Worm (Caenorhabditis elegans) whole organism, late embryonic: ENCODE measurements around the gene abu-4.

Experiments used
- F13H6.1 ChIP-seq: sonication (generic microtip); optimal IDR thresholded peaks from 2 replicates; lab custom pipeline; 2016; ENCODE audit warnings: missing genetic modification characterization, missing compliant biosample characterization
- K09A11.1 ChIP-seq: sonication (generic microtip); optimal IDR thresholded peaks from 2 replicates; lab custom pipeline; 2017; ENCODE audit warnings: antibody characterized with exemption, mild to moderate bottlenecking, missing genetic modification characterization, missing compliant biosample characterization; ENCODE audit not compliant: insufficient read depth
- T23F11.4 ChIP-seq: fragments of 200-800 bp; sonication (Bioruptor generic); optimal IDR thresholded peaks from 2 replicates; lab custom pipeline; 2018; ENCODE audit warnings: mild to moderate bottlenecking, missing genetic modification characterization, missing compliant biosample characterization
- Y22D7AL.16 ChIP-seq: sonication (generic microtip); optimal IDR thresholded peaks from 2 replicates; lab custom pipeline; 2016; ENCODE audit warnings: missing genetic modification characterization, missing compliant biosample characterization
- ama-1 ChIP-seq: fragments of 150-350 bp; optimal IDR thresholded peaks from 2 replicates; lab custom pipeline; 2014
- ceh-18 ChIP-seq: sonication (generic microtip); optimal IDR thresholded peaks from 2 replicates; lab custom pipeline; 2016; ENCODE audit warnings: missing genetic modification characterization, missing compliant biosample characterization
- ceh-19 ChIP-seq: fragments of 200-800 bp; sonication (Bioruptor generic); optimal IDR thresholded peaks from 2 replicates; lab custom pipeline; 2018; ENCODE audit warnings: mild to moderate bottlenecking, missing genetic modification characterization, missing compliant biosample characterization
- ceh-22 ChIP-seq: sonication (generic microtip); optimal IDR thresholded peaks from 2 replicates; lab custom pipeline; 2017; ENCODE audit warnings: missing biosample characterization, missing genetic modification characterization
- ceh-24 ChIP-seq: sonication (generic microtip); optimal IDR thresholded peaks from 2 replicates; lab custom pipeline; 2016; ENCODE audit warnings: mild to moderate bottlenecking, missing genetic modification characterization, missing compliant biosample characterization
- ceh-30 ChIP-seq: fragments of 150-350 bp; optimal IDR thresholded peaks from 2 replicates; lab custom pipeline; 2014; ENCODE audit warnings: missing biosample characterization, missing genetic modification characterization
- ceh-31 ChIP-seq: sonication (generic microtip); optimal IDR thresholded peaks from 2 replicates; lab custom pipeline; 2016; ENCODE audit warnings: missing genetic modification characterization, missing compliant biosample characterization
- ceh-48 ChIP-seq: sonication (generic microtip); optimal IDR thresholded peaks from 2 replicates; lab custom pipeline; 2016; ENCODE audit warnings: missing genetic modification characterization, inconsistent platforms, missing compliant biosample characterization
- dve-1 ChIP-seq: sonication (generic microtip); optimal IDR thresholded peaks from 2 replicates; lab custom pipeline; 2017; ENCODE audit warnings: antibody characterized with exemption, mild to moderate bottlenecking, missing genetic modification characterization, missing compliant biosample characterization
- elt-2 ChIP-seq: sonication (generic microtip); optimal IDR thresholded peaks from 2 replicates; lab custom pipeline; 2016; ENCODE audit warnings: missing genetic modification reagents, missing genetic modification characterization, missing compliant biosample characterization
- elt-4 ChIP-seq: sonication (generic microtip); optimal IDR thresholded peaks from 2 replicates; lab custom pipeline; 2016; ENCODE audit warnings: missing genetic modification characterization, missing compliant biosample characterization
- eyg-1 ChIP-seq: sonication (generic microtip); optimal IDR thresholded peaks from 2 replicates; lab custom pipeline; 2016; ENCODE audit warnings: missing genotype, missing genetic modification characterization, missing compliant biosample characterization
- fax-1 ChIP-seq: sonication (generic microtip); optimal IDR thresholded peaks from 2 replicates; lab custom pipeline; 2016; ENCODE audit warnings: missing genotype, missing genetic modification characterization, missing compliant biosample characterization
- hlh-15 ChIP-seq: sonication (generic microtip); optimal IDR thresholded peaks from 2 replicates; lab custom pipeline; 2016; ENCODE audit warnings: missing genetic modification characterization, missing compliant biosample characterization
- hlh-30 ChIP-seq: sonication (generic microtip); optimal IDR thresholded peaks from 2 replicates; lab custom pipeline; 2017; ENCODE audit warnings: antibody characterized with exemption, missing genetic modification characterization, missing compliant biosample characterization; ENCODE audit not compliant: insufficient read depth
- hlh-6 ChIP-seq: sonication (generic microtip); optimal IDR thresholded peaks from 2 replicates; lab custom pipeline; 2016; ENCODE audit warnings: missing genotype, missing genetic modification characterization, missing compliant biosample characterization
- lim-6 ChIP-seq: sonication (generic microtip); optimal IDR thresholded peaks from 2 replicates; lab custom pipeline; 2016; ENCODE audit warnings: missing genetic modification characterization, missing compliant biosample characterization
- madf-2 ChIP-seq: sonication (generic microtip); optimal IDR thresholded peaks from 2 replicates; lab custom pipeline; 2017; ENCODE audit warnings: missing genetic modification characterization, missing compliant biosample characterization
- nhr-11 ChIP-seq: fragments of 150-350 bp; optimal IDR thresholded peaks from 2 replicates; lab custom pipeline; 2014; ENCODE audit warnings: missing biosample characterization, missing genetic modification characterization
- nhr-232 ChIP-seq: sonication (generic microtip); optimal IDR thresholded peaks from 2 replicates; lab custom pipeline; 2016; ENCODE audit warnings: missing genetic modification characterization, missing compliant biosample characterization
- pag-3 ChIP-seq: sonication (generic microtip); optimal IDR thresholded peaks from 2 replicates; lab custom pipeline; 2016; ENCODE audit warnings: missing compliant biosample characterization, missing genetic modification characterization, borderline replicate concordance
- pat-9 ChIP-seq: fragments of 200-800 bp; sonication (Bioruptor generic); optimal IDR thresholded peaks from 2 replicates; lab custom pipeline; 2018; ENCODE audit warnings: mild to moderate bottlenecking, missing genetic modification characterization, moderate library complexity, missing compliant biosample characterization
- pha-4 ChIP-seq: fragments of 150-350 bp; optimal IDR thresholded peaks from 2 replicates; lab custom pipeline; 2018; ENCODE audit warnings: missing biosample characterization, missing genetic modification reagents, missing genetic modification characterization
- pros-1 ChIP-seq: fragments of 150-350 bp; optimal IDR thresholded peaks from 2 replicates; lab custom pipeline; 2014; ENCODE audit warnings: missing biosample characterization, missing genetic modification reagents, missing genetic modification characterization
- sdc-2 ChIP-seq: sonication (generic microtip); optimal IDR thresholded peaks from 2 replicates; lab custom pipeline; 2016; ENCODE audit warnings: missing genotype, missing genetic modification characterization, missing compliant biosample characterization
- sox-4 ChIP-seq: sonication (generic microtip); optimal IDR thresholded peaks from 2 replicates; lab custom pipeline; 2017; ENCODE audit warnings: mild to moderate bottlenecking, missing genetic modification characterization, inconsistent platforms, missing compliant biosample characterization
- syd-9 ChIP-seq: sonication (generic microtip); optimal IDR thresholded peaks from 2 replicates; lab custom pipeline; 2016; ENCODE audit warnings: mild to moderate bottlenecking, missing genetic modification characterization, moderate library complexity, missing compliant biosample characterization
- tbx-2 ChIP-seq: sonication (generic microtip); optimal IDR thresholded peaks from 2 replicates; lab custom pipeline; 2016; ENCODE audit warnings: missing genetic modification characterization, missing compliant biosample characterization
- tbx-7 ChIP-seq: sonication (generic microtip); optimal IDR thresholded peaks from 2 replicates; lab custom pipeline; 2016; ENCODE audit warnings: missing genotype, missing genetic modification characterization, missing compliant biosample characterization
- unc-55 ChIP-seq: sonication (generic microtip); optimal IDR thresholded peaks from 2 replicates; lab custom pipeline; 2017; ENCODE audit warnings: missing biosample characterization, missing genetic modification reagents, missing genetic modification characterization
- unc-86 ChIP-seq: sonication (generic microtip); optimal IDR thresholded peaks from 2 replicates; lab custom pipeline; 2016; ENCODE audit warnings: missing genetic modification characterization, missing compliant biosample characterization
- zip-5 ChIP-seq: sonication (generic microtip); optimal IDR thresholded peaks from 2 replicates; lab custom pipeline; 2016; ENCODE audit warnings: missing genetic modification characterization, missing compliant biosample characterization
- ztf-16 ChIP-seq: sonication (generic microtip); optimal IDR thresholded peaks from 2 replicates; lab custom pipeline; 2017; ENCODE audit warnings: missing genetic modification characterization, missing compliant biosample characterization

The abu-4 gene

ce11 chrV:2233177-2233576 is 41.5 kb upstream of the abu-4 start, which contains the start of gene nhr-96:
Gene nhr-96 (plus strand): TSS chrV:2233477.
- no peak for TF ChIP-seq hlh-6
- no peak for TF ChIP-seq pag-3
- TF ChIP-seq unc-86 (tag; lab: Kevin White, UChicago), result no peak
- no peak for TF ChIP-seq elt-2 (tag; lab: Kevin White, UChicago)
- no peak for TF ChIP-seq nhr-232 (tag; lab: Kevin White, UChicago)
- TF ChIP-seq elt-4 (tag; lab: Kevin White, UChicago), result no peak
- no peak for TF ChIP-seq fax-1 (tag; lab: Kevin White, UChicago)
- no peak for TF ChIP-seq unc-55 (GFP tag; lab: Kevin White, UChicago)
- TF ChIP-seq ceh-30, result no peak
- no peak for TF ChIP-seq eyg-1 (tag; lab: Kevin White, UChicago)
- no peak for TF ChIP-seq ztf-16 (tag; lab: Kevin White, UChicago)
- no peak for TF ChIP-seq sdc-2
- no peak for TF ChIP-seq pros-1 (tag; lab: Kevin White, UChicago)
- no peak for TF ChIP-seq ceh-22 (tag; lab: Kevin White, UChicago)
- TF ChIP-seq dve-1 (tag; lab: Kevin White, UChicago), result no peak
- TF ChIP-seq syd-9 (tag; lab: Kevin White, UChicago), result no peak
- TF ChIP-seq ceh-31, result no peak

ce11 chrV:2235848-2236247 is 38.8 kb upstream of the abu-4 start, which contains the start of gene cyp-33C4:
Gene cyp-33C4 (plus strand): TSS chrV:2236140.
- TF ChIP-seq T23F11.4 (GFP tag; lab: Kevin White, UChicago) (no peak), hlh-30 (tag; lab: Kevin White, UChicago) (no peak), Y22D7AL.16 (tag; lab: Kevin White, UChicago) (no peak), tbx-2 (tag; lab: Kevin White, UChicago) (no peak), hlh-15 (tag; lab: Kevin White, UChicago) (no peak), ceh-48 (tag; lab: Kevin White, UChicago) (no peak), lim-6 (tag; lab: Kevin White, UChicago) (no peak), ceh-24 (tag; lab: Kevin White, UChicago) (no peak), nhr-232 (tag; lab: Kevin White, UChicago) (no peak), pat-9 (no peak), elt-4 (tag; lab: Kevin White, UChicago) (no peak), ceh-19 (GFP tag; lab: Kevin White, UChicago) (no peak), pag-3 (no peak), ama-1 (lab: Kevin White, UChicago) (no peak), sox-4 (tag; lab: Kevin White, UChicago) (no peak)
- TF ChIP-seq, all 69 proteins: peak for 0

- TF ChIP-seq ceh-22 (tag; lab: Kevin White, UChicago) (no peak), madf-2 (tag; lab: Kevin White, UChicago) (no peak), zip-5 (tag; lab: Kevin White, UChicago) (no peak), K09A11.1 (tag; lab: Kevin White, UChicago) (no peak), ceh-30 (no peak), nhr-11 (tag; lab: Kevin White, UChicago) (no peak), pha-4 (tag; lab: Kevin White, UChicago) (no peak), ceh-18 (tag; lab: Kevin White, UChicago) (no peak), Y22D7AL.16 (tag; lab: Kevin White, UChicago) (no peak), tbx-7 (tag; lab: Kevin White, UChicago) (no peak)
These were observed 36.6 kb upstream of the abu-4 start for ce11 chrV:2238012-2238411.

- TF ChIP-seq lim-6 (tag; lab: Kevin White, UChicago) (no peak), T23F11.4 (GFP tag; lab: Kevin White, UChicago) (no peak), F13H6.1 (tag; lab: Kevin White, UChicago) (no peak), syd-9 (tag; lab: Kevin White, UChicago) (no peak)
These were observed 32.0 kb upstream of the abu-4 start, which contains the start of gene cyp-33C3 for ce11 chrV:2242630-2243029. Gene cyp-33C3 (plus strand): TSS chrV:2242778.
